Worm (Caenorhabditis elegans) whole organism, L2 larva: ENCODE data around the gene gln-5.

Experiments used
- aly-2 ChIP-seq: fragments of 150-350 bp; optimal IDR thresholded peaks from 2 replicates; lab custom pipeline; 2014; ENCODE audit warnings: missing biosample characterization, missing genetic modification characterization
- ama-1 ChIP-seq: fragments of 150-350 bp; optimal IDR thresholded peaks from 2 replicates; lab custom pipeline; 2018; ENCODE audit warnings: inconsistent platforms
- blmp-1 ChIP-seq: sonication (generic microtip); optimal IDR thresholded peaks from 2 replicates; lab custom pipeline; 2017; ENCODE audit warnings: missing genetic modification characterization, mild to moderate bottlenecking, missing compliant biosample characterization, antibody characterized with exemption, moderate library complexity; ENCODE audit not compliant: insufficient read depth
- lin-11 ChIP-seq: fragments of 150-350 bp; sonication (generic microtip); optimal IDR thresholded peaks from 2 replicates; lab custom pipeline; 2014; ENCODE audit warnings: missing biosample characterization, missing genetic modification characterization, inconsistent platforms, mixed read lengths
- nhr-23 ChIP-seq: fragments of 150-350 bp; optimal IDR thresholded peaks from 2 replicates; lab custom pipeline; 2014; ENCODE audit warnings: missing biosample characterization, missing genetic modification reagents, missing genetic modification characterization
- zag-1 ChIP-seq: fragments of 150-350 bp; optimal IDR thresholded peaks from 2 replicates; lab custom pipeline; 2014; ENCODE audit warnings: missing biosample characterization, missing genetic modification characterization
- ztf-11 ChIP-seq: sonication (generic microtip); optimal IDR thresholded peaks from 2 replicates; lab custom pipeline; 2017; ENCODE audit warnings: missing biosample characterization, missing genetic modification characterization
- ztf-4 ChIP-seq: fragments of 150-350 bp; optimal IDR thresholded peaks from 2 replicates; lab custom pipeline; 2014; ENCODE audit warnings: missing biosample characterization, missing genetic modification characterization

- no peak for TF ChIP-seq lin-11 (tag; lab: Kevin White, UChicago)
- TF ChIP-seq ama-1 (lab: Kevin White, UChicago) = no peak
- no peak for TF ChIP-seq blmp-1 (tag; lab: Kevin White, UChicago)
- no peak for TF ChIP-seq ztf-4 (tag; lab: Kevin White, UChicago)
- no peak for TF ChIP-seq nhr-23 (tag; lab: Kevin White, UChicago)
- no peak for TF ChIP-seq ztf-11 (tag; lab: Kevin White, UChicago)
- TF ChIP-seq aly-2 (tag; lab: Kevin White, UChicago) = no peak
- no peak for TF ChIP-seq zag-1 (tag; lab: Kevin White, UChicago)
These were observed 18.3 kb upstream of the gln-5 start, which contains the start of the genes T28F3.11 and slc-17.4 for ce11 chrIV:17291629-17292199.
